Fruit fly (Drosophila melanogaster): Measurements from ENCODE around the gene CG18662.

Gene CG18662

DNA sequence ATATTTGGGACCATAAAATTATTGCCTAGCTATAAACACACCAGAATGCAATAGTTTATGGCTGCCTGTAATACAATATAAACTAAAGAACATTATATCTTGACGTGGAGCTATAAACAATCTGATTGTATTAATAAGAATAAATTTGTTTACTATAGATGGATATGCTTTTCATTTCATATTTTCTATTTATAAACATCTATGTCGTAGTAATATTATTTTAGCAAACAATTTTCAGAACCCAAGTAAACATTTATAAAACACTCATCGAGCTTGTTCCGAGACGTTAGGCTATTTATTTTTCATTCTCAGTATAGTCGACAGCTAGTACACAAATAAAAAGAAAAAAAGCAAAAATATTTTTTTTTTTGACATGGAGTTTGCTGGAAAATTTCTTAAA is at the start of gene CG18662:
CG18662 (plus strand) TSS at position 301 of the 400 bp plus-strand sequence.
- TF ChIP-seq h (optimal IDR thresholded peaks at IDR 0.05), result no peak
- no peak for TF ChIP-seq Myc (optimal IDR thresholded peaks at IDR 0.05)
- no peak for TF ChIP-seq insv (optimal IDR thresholded peaks at IDR 0.05)
- no peak for TF ChIP-seq Sin3A (optimal IDR thresholded peaks at IDR 0.05)
- no peak for TF ChIP-seq ttk (optimal IDR thresholded peaks at IDR 0.05)
- no peak for TF ChIP-seq psq (optimal IDR thresholded peaks at IDR 0.05)

DNA sequence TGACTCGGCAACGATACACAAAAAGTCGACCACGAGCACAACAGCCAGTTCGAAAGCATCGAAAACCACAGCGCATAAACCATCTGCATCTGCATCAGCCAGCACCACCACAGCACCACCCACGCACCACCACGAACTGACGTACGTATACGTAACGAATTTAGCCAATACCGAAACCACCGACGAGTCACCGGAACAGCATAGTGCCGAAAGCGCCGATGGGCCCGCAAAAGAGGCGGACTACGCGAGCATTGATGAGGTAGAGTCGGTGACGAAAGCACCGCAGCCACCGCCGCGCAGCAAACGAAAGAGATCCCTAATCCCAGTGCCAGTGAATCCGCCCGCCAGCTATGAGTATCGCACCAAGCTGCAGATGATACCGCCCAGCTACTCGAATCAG is 49.3 kb upstream of the CG18662 start:
- no peak for TF ChIP-seq ttk (optimal IDR thresholded peaks at IDR 0.05)
- TF ChIP-seq insv (optimal IDR thresholded peaks at IDR 0.05), result no peak
- TF ChIP-seq Myc (optimal IDR thresholded peaks at IDR 0.05), result no peak
- no peak for TF ChIP-seq Sin3A (optimal IDR thresholded peaks at IDR 0.05)
- TF ChIP-seq psq (optimal IDR thresholded peaks at IDR 0.05), result no peak
- no peak for TF ChIP-seq h (optimal IDR thresholded peaks at IDR 0.05)

DNA sequence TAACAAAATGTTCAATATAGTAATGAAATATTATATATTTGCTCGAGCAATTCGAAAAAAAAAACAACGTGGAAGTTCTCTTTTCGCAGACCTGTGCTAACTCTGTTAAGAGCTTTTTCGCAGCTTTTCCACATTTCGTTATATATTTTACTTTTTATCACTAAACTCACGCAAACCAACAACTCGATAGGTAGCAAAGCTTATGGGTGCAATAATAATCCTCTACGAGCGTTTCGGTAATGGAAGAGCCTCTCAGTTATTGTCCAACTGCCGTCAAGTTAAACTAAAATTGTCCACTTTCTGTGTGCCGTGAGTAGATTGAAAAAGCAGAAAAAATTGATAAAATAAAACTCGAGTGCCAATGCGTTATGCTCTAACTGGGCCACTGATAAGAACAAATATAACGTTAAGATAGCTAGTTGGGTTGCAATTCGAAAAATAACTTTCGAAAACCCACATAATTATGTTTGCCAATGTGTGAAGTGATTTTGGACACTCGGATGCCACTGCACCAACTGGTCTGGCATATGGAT is 46.7 kb upstream of the CG18662 start, which contains the start of gene Tsp29Fa:
Tsp29Fa (plus strand) TSS at position 253 of the 533 bp plus-strand sequence.
- TF ChIP-seq ttk (optimal IDR thresholded peaks at IDR 0.05), result no peak
- TF ChIP-seq Sin3A (optimal IDR thresholded peaks at IDR 0.05), result no peak
- TF ChIP-seq h (optimal IDR thresholded peaks at IDR 0.05), result no peak
- TF ChIP-seq psq (optimal IDR thresholded peaks at IDR 0.05), result no peak
- TF ChIP-seq insv (optimal IDR thresholded peaks at IDR 0.05), result no peak
- no peak for TF ChIP-seq Myc (optimal IDR thresholded peaks at IDR 0.05)

DNA sequence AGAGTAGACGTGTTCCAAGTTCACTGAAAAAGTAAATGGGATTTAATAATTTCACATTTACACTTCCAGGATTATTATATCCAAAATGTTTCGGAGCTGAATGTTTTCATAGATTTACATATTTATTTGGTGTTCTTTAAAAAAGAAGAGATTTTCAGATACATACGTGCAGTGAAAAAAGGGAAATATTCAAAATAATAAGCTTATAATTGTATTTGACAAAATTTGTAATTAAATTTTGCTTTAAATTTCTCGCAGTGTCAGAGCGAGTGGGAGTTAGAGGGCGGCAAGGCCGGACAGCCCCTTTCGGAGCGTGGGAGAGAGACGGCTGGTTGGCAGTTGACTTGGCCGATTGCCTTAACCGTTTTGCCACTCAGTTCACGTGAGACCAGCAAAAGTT is 43.5 kb upstream of the CG18662 start, which contains the start of gene Tsp29Fb:
Tsp29Fb (plus strand) TSS at position 388 of the 400 bp plus-strand sequence.
- no peak for TF ChIP-seq Sin3A (optimal IDR thresholded peaks at IDR 0.05)
- no peak for TF ChIP-seq ttk (optimal IDR thresholded peaks at IDR 0.05)
- TF ChIP-seq h (optimal IDR thresholded peaks at IDR 0.05), result no peak
- no peak for TF ChIP-seq Myc (optimal IDR thresholded peaks at IDR 0.05)
- no peak for TF ChIP-seq psq (optimal IDR thresholded peaks at IDR 0.05)
- TF ChIP-seq insv (optimal IDR thresholded peaks at IDR 0.05), result no peak

DNA sequence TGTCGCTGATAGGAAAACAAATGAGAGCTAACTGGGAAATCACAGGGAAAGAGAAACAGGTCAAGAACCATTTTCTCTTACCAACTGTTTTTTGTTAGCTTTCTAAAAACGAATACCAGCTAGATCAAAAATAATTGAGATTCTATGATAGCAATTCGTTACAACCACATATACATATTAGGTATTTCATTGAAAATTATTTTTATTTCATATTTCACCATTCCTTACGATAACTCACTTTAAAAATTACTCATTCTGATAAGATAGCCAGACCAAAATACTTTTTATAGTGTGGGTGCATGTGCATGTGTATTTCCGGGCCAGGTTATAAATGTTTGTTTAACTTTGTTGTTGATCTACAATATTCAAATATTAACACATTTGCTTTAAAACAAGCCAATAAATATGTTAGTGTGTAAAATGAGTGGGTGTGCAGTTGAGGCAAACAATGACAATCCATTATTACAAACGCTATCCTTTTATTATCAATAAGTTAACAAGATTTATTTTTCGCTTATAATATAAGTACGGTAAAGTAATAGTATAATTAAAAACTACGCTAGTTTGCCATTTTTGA is 42.5 kb upstream of the CG18662 start:
- TF ChIP-seq psq (optimal IDR thresholded peaks at IDR 0.05), result no peak
- TF ChIP-seq ttk (optimal IDR thresholded peaks at IDR 0.05), result no peak
- TF ChIP-seq insv (optimal IDR thresholded peaks at IDR 0.05), result no peak
- TF ChIP-seq h (optimal IDR thresholded peaks at IDR 0.05), result no peak
- TF ChIP-seq Sin3A (optimal IDR thresholded peaks at IDR 0.05), result no peak
- TF ChIP-seq Myc (optimal IDR thresholded peaks at IDR 0.05), result no peak

DNA sequence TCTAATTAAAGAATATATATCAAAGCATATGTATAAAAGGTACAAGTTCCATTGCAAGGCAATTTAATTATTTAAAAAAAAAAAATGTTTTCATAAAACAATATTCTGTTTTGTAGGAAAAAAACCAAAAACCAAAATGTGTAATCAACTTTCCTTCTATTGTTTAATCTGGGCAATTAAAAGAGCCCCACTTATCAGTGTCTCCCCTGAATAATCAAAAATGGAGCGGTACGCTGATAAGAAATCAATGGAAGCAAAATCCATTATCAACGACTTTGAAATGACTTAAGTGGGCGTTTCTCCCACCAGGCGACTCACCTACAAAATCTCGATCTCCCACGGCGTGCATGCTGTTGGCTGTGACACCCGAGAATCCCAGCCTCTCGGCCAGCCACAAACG is 39.8 kb upstream of the CG18662 start:
- TF ChIP-seq Sin3A (optimal IDR thresholded peaks at IDR 0.05) (no peak), insv (optimal IDR thresholded peaks at IDR 0.05) (no peak), Myc (optimal IDR thresholded peaks at IDR 0.05) (no peak), ttk (optimal IDR thresholded peaks at IDR 0.05) (no peak), h (optimal IDR thresholded peaks at IDR 0.05) (no peak), psq (optimal IDR thresholded peaks at IDR 0.05) (no peak)

DNA sequence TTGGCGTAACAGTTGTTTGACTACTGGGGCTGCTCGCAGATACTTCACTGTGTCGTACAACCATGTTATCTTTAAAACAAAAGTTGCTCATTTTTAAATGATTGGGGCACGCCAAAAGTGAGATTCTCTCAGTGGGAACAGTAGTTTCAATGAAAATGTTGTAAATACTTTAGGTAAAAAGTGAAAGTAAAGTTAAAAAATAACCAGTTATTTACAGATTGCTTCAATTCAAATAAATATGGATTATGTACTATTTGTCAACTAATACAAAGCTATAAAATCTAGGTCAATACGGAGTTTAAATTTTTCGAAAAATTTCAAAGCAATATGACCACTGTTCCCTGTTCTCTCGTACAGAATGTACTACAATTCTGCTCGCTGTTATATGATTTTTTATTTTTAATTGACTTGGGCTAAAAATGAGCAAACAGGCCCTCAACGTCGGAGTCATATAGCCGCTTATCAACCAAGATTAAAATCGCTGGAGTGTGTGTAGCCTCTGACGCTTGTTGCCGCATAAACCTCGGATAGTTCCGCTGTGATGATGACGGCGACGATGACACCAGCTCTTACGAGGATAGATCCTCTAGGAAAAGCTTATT is 38.6 kb upstream of the CG18662 start, which contains the start of gene Argl:
Argl (minus strand) TSS at position 370 of the 602 bp plus-strand sequence.
- TF ChIP-seq Myc (optimal IDR thresholded peaks at IDR 0.05) (no peak), h (optimal IDR thresholded peaks at IDR 0.05) (no peak), insv (optimal IDR thresholded peaks at IDR 0.05) (no peak), Sin3A (optimal IDR thresholded peaks at IDR 0.05) (no peak), ttk (optimal IDR thresholded peaks at IDR 0.05) (no peak), psq (optimal IDR thresholded peaks at IDR 0.05) (no peak)

DNA sequence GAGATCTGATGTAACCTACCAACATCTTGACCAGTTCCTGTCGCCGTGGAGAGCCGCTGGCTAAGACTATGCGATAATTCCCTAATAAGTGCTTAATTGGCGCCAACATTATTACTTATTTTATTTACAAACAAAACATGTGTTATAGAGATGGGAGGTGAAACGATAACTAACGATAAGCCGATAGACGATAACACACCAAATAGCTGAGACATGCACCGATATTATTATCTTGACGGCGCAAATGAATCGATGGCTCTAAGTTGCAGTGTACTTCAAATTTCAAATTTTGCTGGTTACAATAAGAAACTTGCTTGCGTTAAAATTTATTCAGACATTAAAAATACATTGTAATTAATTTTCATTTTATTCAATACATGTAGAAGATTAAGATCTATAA is 37.3 kb upstream of the CG18662 start, which contains the start of gene CG9515:
CG9515 (minus strand) TSS at position 148 of the 400 bp plus-strand sequence.
- TF ChIP-seq Sin3A (optimal IDR thresholded peaks at IDR 0.05) (no peak), h (optimal IDR thresholded peaks at IDR 0.05) (no peak), ttk (optimal IDR thresholded peaks at IDR 0.05) (no peak), Myc (optimal IDR thresholded peaks at IDR 0.05) (no peak), psq (optimal IDR thresholded peaks at IDR 0.05) (no peak), insv (optimal IDR thresholded peaks at IDR 0.05) (no peak)

DNA sequence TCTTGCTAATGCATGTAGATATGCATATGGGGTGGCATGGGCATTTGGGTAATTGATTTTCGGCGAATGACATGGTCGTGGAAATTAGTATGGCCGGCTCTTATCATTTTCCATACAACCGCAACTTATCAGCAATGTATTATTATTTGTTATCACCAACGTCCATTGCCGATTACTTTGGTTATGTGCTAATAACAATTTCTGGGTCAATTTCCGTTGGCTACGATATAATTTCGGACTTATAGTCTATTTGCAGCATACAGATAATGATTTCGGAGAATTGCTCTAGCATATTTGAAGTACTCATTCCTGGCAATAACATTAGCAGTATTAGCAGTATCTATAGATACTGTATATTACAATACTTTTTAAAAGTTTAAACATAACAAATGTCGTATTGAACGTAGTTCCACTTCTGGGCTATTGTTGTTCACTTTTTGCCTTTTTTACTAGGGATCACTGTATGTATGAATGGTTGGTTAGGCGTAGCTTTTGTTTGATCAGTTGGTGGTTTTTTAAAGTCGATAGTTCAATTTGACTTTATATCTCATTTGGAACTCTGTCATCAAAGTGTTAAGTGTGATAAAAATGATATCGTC is 33.6 kb upstream of the CG18662 start, which contains the start of gene CG46397:
CG46397 (plus strand) TSS at position 549 of the 599 bp plus-strand sequence.
- TF ChIP-seq ttk (optimal IDR thresholded peaks at IDR 0.05), result no peak
- TF ChIP-seq h (optimal IDR thresholded peaks at IDR 0.05), result no peak
- no peak for TF ChIP-seq psq (optimal IDR thresholded peaks at IDR 0.05)
- no peak for TF ChIP-seq Sin3A (optimal IDR thresholded peaks at IDR 0.05)
- no peak for TF ChIP-seq insv (optimal IDR thresholded peaks at IDR 0.05)
- no peak for TF ChIP-seq Myc (optimal IDR thresholded peaks at IDR 0.05)

DNA sequence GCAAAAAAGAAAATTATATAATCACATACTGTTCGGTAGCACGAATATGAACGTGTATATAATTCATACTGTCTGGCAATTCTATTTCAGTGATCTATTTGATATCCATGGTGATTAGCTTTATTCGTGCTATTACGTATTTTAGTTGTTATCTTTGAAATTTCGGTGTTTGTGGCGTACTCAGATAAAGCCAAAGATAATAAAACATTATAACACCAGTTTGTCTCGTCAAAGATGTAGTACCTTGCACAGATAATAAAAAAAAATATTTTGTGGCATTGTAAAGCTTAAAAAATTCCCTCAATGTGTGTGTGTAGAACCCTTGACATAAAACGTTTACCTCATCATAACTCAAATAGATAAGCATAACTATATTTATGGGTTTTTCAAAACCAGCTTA is 32.5 kb upstream of the CG18662 start:
- no peak for TF ChIP-seq Myc (optimal IDR thresholded peaks at IDR 0.05)
- TF ChIP-seq ttk (optimal IDR thresholded peaks at IDR 0.05), result no peak
- TF ChIP-seq Sin3A (optimal IDR thresholded peaks at IDR 0.05), result no peak

DNA sequence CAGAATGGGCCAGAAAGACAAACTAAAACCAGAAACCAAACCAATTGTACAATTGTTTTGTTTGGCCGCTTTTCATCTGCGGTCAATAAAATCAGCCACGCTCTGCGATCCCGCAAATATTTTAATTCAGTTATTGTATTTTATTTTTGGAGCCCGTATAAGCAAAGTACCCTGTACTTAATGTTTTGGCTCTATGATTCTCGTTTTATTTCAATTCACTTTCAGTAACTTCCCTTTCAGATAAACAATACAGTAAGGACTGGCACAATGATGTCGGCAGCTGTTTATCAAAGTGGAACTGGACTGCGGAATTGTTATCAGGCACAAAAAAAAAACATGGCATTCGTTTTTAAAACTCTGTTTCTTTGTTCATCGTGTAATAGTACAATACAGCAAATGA is 31.8 kb upstream of the CG18662 start:
- no peak for TF ChIP-seq insv (optimal IDR thresholded peaks at IDR 0.05)
- TF ChIP-seq psq (optimal IDR thresholded peaks at IDR 0.05), result no peak
- TF ChIP-seq h (optimal IDR thresholded peaks at IDR 0.05), result no peak
- TF ChIP-seq Myc (optimal IDR thresholded peaks at IDR 0.05), result no peak
